Fruit fly (Drosophila melanogaster): Measurements from ENCODE around the gene Larp4B.
A peak's percentile ranks its signal among the peaks of the same experiment; 100 is the strongest.

Gene Larp4B

dm6 chr3L:3224740-3225719, at the start of gene Larp4B (continued):
- TF ChIP-seq CG3163 (GFP tag; optimal IDR thresholded peaks at IDR 0.05) (peak; percentile 1), gcm2 (GFP tag; optimal IDR thresholded peaks at IDR 0.05) (no peak), slbo (GFP tag; IDR thresholded peaks at IDR 0.05) (peak; percentile 35; the same call in 1 of the 2 replicates), CG12071 (GFP tag; optimal IDR thresholded peaks at IDR 0.05) (no peak), HmgD (GFP tag; optimal IDR thresholded peaks at IDR 0.05) (peak; percentile 35), CG3847 (GFP tag; IDR thresholded peaks at IDR 0.05) (peak; percentile 47), CG3838 (GFP tag; optimal IDR thresholded peaks at IDR 0.05) (no peak), sug (tag; optimal IDR thresholded peaks at IDR 0.05) (no peak), gfzf (GFP tag; optimal IDR thresholded peaks at IDR 0.05) (peak; percentile 98), Meics (GFP tag; optimal IDR thresholded peaks at IDR 0.05) (peak; percentile 7), mirr (GFP tag; optimal IDR thresholded peaks at IDR 0.05) (no peak), CG2889 (GFP tag; IDR thresholded peaks at IDR 0.05) (no peak), salm (tag; optimal IDR thresholded peaks at IDR 0.05) (peak; percentile 8), Jarid2 (GFP tag; optimal IDR thresholded peaks at IDR 0.05) (no peak), Bteb2 (GFP tag; optimal IDR thresholded peaks at IDR 0.05) (peak; percentile 33), B-H2 (GFP tag; optimal IDR thresholded peaks at IDR 0.05) (peak; percentile 28), ac (GFP tag; optimal IDR thresholded peaks at IDR 0.05) (no peak), sqz (GFP tag; optimal IDR thresholded peaks at IDR 0.05) (peak; percentile 77), maf-S (GFP tag; optimal IDR thresholded peaks at IDR 0.05) (no peak), z (GFP tag; IDR thresholded peaks at IDR 0.05) (no peak), Sry-δ (GFP tag; optimal IDR thresholded peaks at IDR 0.05) (peak; percentile 69), CG7928 (GFP tag; optimal IDR thresholded peaks at IDR 0.05) (peak; percentile 41), CG34422 (GFP tag; IDR thresholded peaks at IDR 0.05) (peak; percentile 56; the same call in 2 of the 3 replicates), sima (GFP tag; optimal IDR thresholded peaks at IDR 0.05) (no peak), CG9932 (GFP tag; IDR thresholded peaks at IDR 0.05) (peak; percentile 50), kah (GFP tag; optimal IDR thresholded peaks at IDR 0.05) (peak; percentile 94), pita (GFP tag; optimal IDR thresholded peaks at IDR 0.05) (peak; percentile 86), cwo (GFP tag; optimal IDR thresholded peaks at IDR 0.05) (no peak), Dek (tag; optimal IDR thresholded peaks at IDR 0.05) (peak; percentile 3), CG2199 (GFP tag; IDR thresholded peaks at IDR 0.05) (0 out of 3 replicates have a peak, but pooled peaks have one; percentile 17), CG13624 (GFP tag; optimal IDR thresholded peaks at IDR 0.05) (peak; percentile 58), Dll (GFP tag; IDR thresholded peaks at IDR 0.05; ENCODE audit: partially characterized antibody) (peak; percentile 77), al (GFP tag; IDR thresholded peaks at IDR 0.05) (no peak), ase (GFP tag; IDR thresholded peaks at IDR 0.05) (no peak), dm (GFP tag; optimal IDR thresholded peaks at IDR 0.05) (peak; percentile 80), CG16815 (GFP tag; optimal IDR thresholded peaks at IDR 0.05) (no peak), MESR4 (GFP tag; optimal IDR thresholded peaks at IDR 0.05) (peak; percentile 62), HLHmδ (GFP tag; optimal IDR thresholded peaks at IDR 0.05) (no peak), CG8924 (tag; optimal IDR thresholded peaks at IDR 0.05) (peak; percentile 20), CG2712 (tag; optimal IDR thresholded peaks at IDR 0.05) (peak; percentile 19), wor (GFP tag; IDR thresholded peaks at IDR 0.05) (no peak), eve (GFP tag; optimal IDR thresholded peaks at IDR 0.05) (no peak), CG14014 (GFP tag; IDR thresholded peaks at IDR 0.05) (0 out of 2 replicates have a peak, but pooled peaks have one; percentile 27), Ssrp (tag; optimal IDR thresholded peaks at IDR 0.05) (peak; percentile 14), chn (GFP tag; optimal IDR thresholded peaks at IDR 0.05) (peak; percentile 13), CG32772 (GFP tag; IDR thresholded peaks at IDR 0.05) (no peak), dmrt99B (tag; optimal IDR thresholded peaks at IDR 0.05) (no peak), CG13775 (GFP tag; optimal IDR thresholded peaks at IDR 0.05) (peak; percentile 37), CG3281 (GFP tag; optimal IDR thresholded peaks at IDR 0.05) (peak; percentile 33)

All from whole organism, embryonic.